Worm (Caenorhabditis elegans) whole organism, L2 larva: Measurements from ENCODE around the gene srh-32.

Experiments
- C34F6.9 ChIP-seq: fragments of 150-350 bp; optimal IDR thresholded peaks from 2 replicates; lab custom pipeline; 2014; ENCODE audit warnings: missing biosample characterization, missing genetic modification characterization
- F13H6.1 ChIP-seq: sonication (generic microtip); optimal IDR thresholded peaks from 2 replicates; lab custom pipeline; 2016; ENCODE audit warnings: missing genetic modification characterization, missing compliant biosample characterization
- Y55F3AM.14 ChIP-seq: fragments of 200-800 bp; sonication (Bioruptor generic); optimal IDR thresholded peaks from 2 replicates; lab custom pipeline; 2018; ENCODE audit warnings: mild to moderate bottlenecking, missing genetic modification characterization, missing compliant biosample characterization
- ZK546.5 ChIP-seq: sonication (generic microtip); optimal IDR thresholded peaks from 2 replicates; lab custom pipeline; 2017; ENCODE audit warnings: missing biosample characterization, missing genetic modification characterization
- alr-1 ChIP-seq: fragments of 150-350 bp; optimal IDR thresholded peaks from 2 replicates; lab custom pipeline; 2014; ENCODE audit warnings: missing biosample characterization, missing genetic modification characterization
- aly-2 ChIP-seq: fragments of 150-350 bp; optimal IDR thresholded peaks from 2 replicates; lab custom pipeline; 2014; ENCODE audit warnings: missing biosample characterization, missing genetic modification characterization
- ama-1 ChIP-seq: fragments of 150-350 bp; optimal IDR thresholded peaks from 2 replicates; lab custom pipeline; 2018; ENCODE audit warnings: inconsistent platforms
- blmp-1 ChIP-seq: sonication (generic microtip); optimal IDR thresholded peaks from 2 replicates; lab custom pipeline; 2017; ENCODE audit warnings: missing genetic modification characterization, mild to moderate bottlenecking, missing compliant biosample characterization, antibody characterized with exemption, moderate library complexity; ENCODE audit not compliant: insufficient read depth
- ceh-16 ChIP-seq: fragments of 150-350 bp; optimal IDR thresholded peaks from 2 replicates; lab custom pipeline; 2014; ENCODE audit warnings: missing biosample characterization, missing genetic modification characterization
- ceh-82 ChIP-seq: fragments of 150-350 bp; optimal IDR thresholded peaks from 2 replicates; lab custom pipeline; 2014; ENCODE audit warnings: missing biosample characterization, missing genetic modification characterization
- crh-2 ChIP-seq: sonication (generic microtip); optimal IDR thresholded peaks from 2 replicates; lab custom pipeline; 2017; ENCODE audit warnings: missing biosample characterization, missing genetic modification characterization
- egl-27 ChIP-seq: sonication (generic microtip); optimal IDR thresholded peaks from 3 replicates; lab custom pipeline; 2017; ENCODE audit warnings: missing biosample characterization, missing genetic modification reagents, missing genetic modification characterization
- elt-3 ChIP-seq: sonication (generic microtip); optimal IDR thresholded peaks from 2 replicates; lab custom pipeline; 2017; ENCODE audit warnings: missing biosample characterization, missing genetic modification characterization
- fos-1 ChIP-seq: fragments of 150-350 bp; optimal IDR thresholded peaks from 2 replicates; lab custom pipeline; 2014; ENCODE audit warnings: missing biosample characterization, missing genetic modification characterization
- gmeb-1 ChIP-seq: fragments of 150-350 bp; optimal IDR thresholded peaks from 2 replicates; lab custom pipeline; 2014; ENCODE audit warnings: missing biosample characterization, missing genetic modification characterization
- lin-11 ChIP-seq: fragments of 150-350 bp; sonication (generic microtip); optimal IDR thresholded peaks from 2 replicates; lab custom pipeline; 2014; ENCODE audit warnings: missing biosample characterization, missing genetic modification characterization, inconsistent platforms, mixed read lengths
- lin-39 ChIP-seq: fragments of 150-350 bp; optimal IDR thresholded peaks from 2 replicates; lab custom pipeline; 2014; ENCODE audit warnings: missing biosample characterization, missing genetic modification reagents, missing genetic modification characterization
- lsy-2 ChIP-seq, 2 experiments: fragments of 150-350 bp in 1 of 2; sonication (generic microtip) in 1 of 2; optimal IDR thresholded peaks; 2 replicates each; lab custom pipeline; 2014 to 2017; ENCODE audit warnings: missing biosample characterization in 2 of 2, missing genetic modification characterization in 2 of 2
- mab-5 ChIP-seq: fragments of 150-350 bp; optimal IDR thresholded peaks from 2 replicates; lab custom pipeline; 2014; ENCODE audit warnings: missing biosample characterization, missing genetic modification characterization
- mdl-1 ChIP-seq, 2 experiments: fragments of 150-350 bp in 1 of 2; sonication (generic microtip) in 1 of 2; optimal IDR thresholded peaks; 2 replicates each; lab custom pipeline; 2017; ENCODE audit warnings: missing biosample characterization in 2 of 2, missing genetic modification characterization in 2 of 2
- nhr-10 ChIP-seq: sonication (generic microtip); optimal IDR thresholded peaks from 2 replicates; lab custom pipeline; 2017; ENCODE audit warnings: missing biosample characterization, missing genetic modification characterization
- nhr-11 ChIP-seq: fragments of 150-350 bp; optimal IDR thresholded peaks from 2 replicates; lab custom pipeline; 2014; ENCODE audit warnings: missing biosample characterization, missing genetic modification characterization
- nhr-12 ChIP-seq: fragments of 150-350 bp; optimal IDR thresholded peaks from 2 replicates; lab custom pipeline; 2014; ENCODE audit warnings: missing biosample characterization, missing genetic modification characterization
- nhr-129 ChIP-seq: fragments of 150-350 bp; optimal IDR thresholded peaks from 2 replicates; lab custom pipeline; 2014; ENCODE audit warnings: missing biosample characterization, missing genetic modification characterization
- nhr-21 ChIP-seq: fragments of 150-350 bp; optimal IDR thresholded peaks from 2 replicates; lab custom pipeline; 2014; ENCODE audit warnings: missing biosample characterization, missing genetic modification characterization
- nhr-23 ChIP-seq: fragments of 150-350 bp; optimal IDR thresholded peaks from 2 replicates; lab custom pipeline; 2014; ENCODE audit warnings: missing biosample characterization, missing genetic modification reagents, missing genetic modification characterization
- nhr-77 ChIP-seq: fragments of 150-350 bp; optimal IDR thresholded peaks from 2 replicates; lab custom pipeline; 2014; ENCODE audit warnings: missing biosample characterization, missing genetic modification characterization
- peb-1 ChIP-seq: fragments of 150-350 bp; optimal IDR thresholded peaks from 2 replicates; lab custom pipeline; 2014; ENCODE audit warnings: missing biosample characterization, missing genetic modification characterization
- sem-4 ChIP-seq: fragments of 150-350 bp; optimal IDR thresholded peaks from 2 replicates; lab custom pipeline; 2014; ENCODE audit warnings: missing biosample characterization, missing genetic modification reagents, missing genetic modification characterization
- skn-1 ChIP-seq: sonication (generic microtip); optimal IDR thresholded peaks from 2 replicates; lab custom pipeline; 2017; ENCODE audit warnings: missing biosample characterization, missing genetic modification characterization
- sma-3 ChIP-seq: sonication (generic microtip); optimal IDR thresholded peaks from 2 replicates; lab custom pipeline; 2016; ENCODE audit warnings: missing genetic modification reagents, missing genetic modification characterization, missing compliant biosample characterization
- sma-9 ChIP-seq, 2 experiments: fragments of 150-350 bp in 1 of 2; sonication (generic microtip) in 1 of 2; optimal IDR thresholded peaks; 2 replicates each; lab custom pipeline; 2014 to 2016; ENCODE audit warnings: missing genetic modification characterization in 2 of 2, mild to moderate bottlenecking in 1 of 2, missing biosample characterization in 1 of 2, missing compliant biosample characterization in 1 of 2, missing genetic modification reagents in 1 of 2, moderate library complexity in 1 of 2
- unc-39 ChIP-seq: fragments of 150-350 bp; optimal IDR thresholded peaks from 2 replicates; lab custom pipeline; 2014; ENCODE audit warnings: missing biosample characterization, missing genetic modification characterization
- unc-55 ChIP-seq: fragments of 150-350 bp; sonication (generic microtip); optimal IDR thresholded peaks from 3 replicates; lab custom pipeline; 2014; ENCODE audit warnings: missing biosample characterization, missing genetic modification reagents, missing genetic modification characterization
- unc-62 ChIP-seq: fragments of 150-350 bp; optimal IDR thresholded peaks from 2 replicates; lab custom pipeline; 2014; ENCODE audit warnings: missing biosample characterization, missing genetic modification reagents, missing genetic modification characterization
- zag-1 ChIP-seq: fragments of 150-350 bp; optimal IDR thresholded peaks from 2 replicates; lab custom pipeline; 2014; ENCODE audit warnings: missing biosample characterization, missing genetic modification characterization
- ztf-1 ChIP-seq: fragments of 200-800 bp; sonication (Bioruptor generic); conservative IDR thresholded peaks from 2 replicates; pipeline ENCODE4 v1.3.6; 2022; ENCODE audit warnings: missing genetic modification characterization, missing compliant biosample characterization

Gene srh-32

ce11 chrV:17714330-17714729 lies 13.3 kb downstream of the srh-32 start, which contains the start of gene twk-33:
Gene twk-33 (minus strand): TSS chrV:17714377.
- TF ChIP-seq ama-1 (no peak), crh-2 (tag; lab: Kevin White, UChicago) (peak; percentile 15), peb-1 (no peak), gmeb-1 (peak; percentile 51), fos-1 (tag; lab: Kevin White, UChicago) (peak; percentile 91), ceh-82 (no peak)

- TF ChIP-seq nhr-23 (tag; lab: Kevin White, UChicago): no peak
- no peak for TF ChIP-seq gmeb-1
- TF ChIP-seq aly-2: no peak
- TF ChIP-seq nhr-11 (tag; lab: Kevin White, UChicago): no peak
- no peak for TF ChIP-seq lin-39
- TF ChIP-seq unc-39: no peak
- no peak for TF ChIP-seq lsy-2 (tag; optimal IDR thresholded peaks at IDR 0.05; lab: Kevin White, UChicago)
- TF ChIP-seq egl-27 (tag; lab: Kevin White, UChicago): no peak
- no peak for TF ChIP-seq unc-55 (GFP tag; lab: Kevin White, UChicago)
Measured at ce11 chrV:17718647-17719046, 17.6 kb downstream of the srh-32 start, which contains the start of gene str-77. Gene str-77 (plus strand): TSS chrV:17718947.

- TF ChIP-seq fos-1 (tag; lab: Kevin White, UChicago) (peak; percentile 75), unc-62 (no peak), sma-3 (GFP tag; lab: Kevin White, UChicago) (no peak), ceh-16 (tag; lab: Kevin White, UChicago) (no peak), nhr-10 (tag; lab: Kevin White, UChicago) (no peak), nhr-129 (tag; lab: Kevin White, UChicago) (peak; percentile 28), egl-27 (tag; lab: Kevin White, UChicago) (no peak), Y55F3AM.14 (GFP tag; lab: Kevin White, UChicago) (no peak), ama-1 (no peak), alr-1 (tag; lab: Kevin White, UChicago) (no peak), peb-1 (no peak), nhr-12 (no peak), gmeb-1 (peak; percentile 20), sma-9 (GFP tag; optimal IDR thresholded peaks at IDR 0.05; lab: Kevin White, UChicago) (peak; percentile 62), sma-9 (tag; optimal IDR thresholded peaks at IDR 0.05; lab: Kevin White, UChicago) (no peak), mab-5 (tag; lab: Kevin White, UChicago) (no peak), unc-55 (GFP tag; lab: Kevin White, UChicago) (no peak), zag-1 (tag; lab: Kevin White, UChicago) (no peak), lin-11 (tag; lab: Kevin White, UChicago) (no peak), elt-3 (tag; lab: Kevin White, UChicago) (no peak), crh-2 (tag; lab: Kevin White, UChicago) (no peak), nhr-21 (tag; lab: Kevin White, UChicago) (no peak)
Measured at ce11 chrV:17721709-17722108, 20.7 kb downstream of the srh-32 start.

- TF ChIP-seq ama-1 (no peak), C34F6.9 (tag; lab: Kevin White, UChicago) (no peak), F13H6.1 (no peak), unc-55 (GFP tag; lab: Kevin White, UChicago) (no peak), sem-4 (tag; lab: Kevin White, UChicago) (no peak), blmp-1 (tag; lab: Kevin White, UChicago) (no peak)
Measured at ce11 chrV:17722553-17722952, 21.5 kb downstream of the srh-32 start.

- TF ChIP-seq ama-1 (no peak), ZK546.5 (tag; lab: Kevin White, UChicago) (no peak), crh-2 (tag; lab: Kevin White, UChicago) (no peak), skn-1 (no peak), nhr-129 (tag; lab: Kevin White, UChicago) (no peak), unc-39 (no peak), mdl-1 (tag; optimal IDR thresholded peaks at IDR 0.05; lab: Kevin White, UChicago) (no peak), nhr-77 (tag; lab: Kevin White, UChicago) (no peak), zag-1 (tag; lab: Kevin White, UChicago) (no peak), ztf-1 (GFP tag; lab: Robert Waterston, UW) (no peak)
Measured at ce11 chrV:17723142-17723781, 22.2 kb downstream of the srh-32 start.
